Fruit fly (Drosophila melanogaster): Measurements from ENCODE around the gene Ets96B.

Gene Ets96B

dm6 chr3R:24813637-24814301, 25.9 kb downstream of the Ets96B start, which contains the start of the genes lili and CG34150 (continued):
- TF ChIP-seq CG2889 (GFP tag; IDR thresholded peaks at IDR 0.05) (0 out of 3 replicates have a peak, but pooled peaks have one; percentile 45), Optix (GFP tag; IDR thresholded peaks at IDR 0.05) (no peak), CG16779 (GFP tag; IDR thresholded peaks at IDR 0.05) (no peak), NC2β (GFP tag; optimal IDR thresholded peaks at IDR 0.05) (peak; percentile 62), hkb (optimal IDR thresholded peaks at IDR 0.05) (peak; percentile 19), hkb (GFP tag; IDR thresholded peaks at IDR 0.05) (peak; percentile 69), CG4617 (GFP tag; optimal IDR thresholded peaks at IDR 0.05; ENCODE audit: borderline replicate concordance) (peak; percentile 46), CG13775 (GFP tag; optimal IDR thresholded peaks at IDR 0.05) (peak; percentile 72), CG10654 (GFP tag; optimal IDR thresholded peaks at IDR 0.05) (peak; percentile 67), tap (tag; optimal IDR thresholded peaks at IDR 0.05) (no peak), CG17328 (GFP tag; IDR thresholded peaks at IDR 0.05) (peak; percentile 62), Hr51 (GFP tag; optimal IDR thresholded peaks at IDR 0.05) (peak; percentile 64 to 75), zf30C (GFP tag; optimal IDR thresholded peaks at IDR 0.05) (peak; percentile 22), CG30020 (tag; optimal IDR thresholded peaks at IDR 0.05) (peak; percentile 70), gcm (GFP tag; optimal IDR thresholded peaks at IDR 0.05) (peak; percentile 57), CG1603 (tag; optimal IDR thresholded peaks at IDR 0.05) (peak; percentile 3), dysf (GFP tag; IDR thresholded peaks at IDR 0.05) (peak; percentile 66), gfzf (GFP tag; optimal IDR thresholded peaks at IDR 0.05) (peak; percentile 35), Opbp (GFP tag; IDR thresholded peaks at IDR 0.05; ENCODE audit: partially characterized antibody) (peak; percentile 71; the same call in 2 of the 3 replicates), CG17912 (GFP tag; optimal IDR thresholded peaks at IDR 0.05) (no peak), Asciz (GFP tag; optimal IDR thresholded peaks at IDR 0.05) (peak; percentile 55), seq (GFP tag; IDR thresholded peaks at IDR 0.05) (peak; percentile 37; the same call in 1 of the 2 replicates), gem (tag; optimal IDR thresholded peaks at IDR 0.05) (peak; percentile 83), Med (GFP tag) (peak; percentile 96), CG11398 (GFP tag; optimal IDR thresholded peaks at IDR 0.05) (no peak), NFAT (GFP tag; IDR thresholded peaks at IDR 0.05) (peak; percentile 54; the same call in 1 of the 2 replicates), kay (GFP tag; optimal IDR thresholded peaks at IDR 0.05) (peak; percentile 63), btn (GFP tag; optimal IDR thresholded peaks at IDR 0.05) (no peak), CG9727 (GFP tag; optimal IDR thresholded peaks at IDR 0.05) (peak; percentile 72), CG11247 (GFP tag; IDR thresholded peaks at IDR 0.05) (no peak; the same call in none of the 2 replicates), CG15514 (GFP tag; optimal IDR thresholded peaks at IDR 0.05) (peak; percentile 79), wek (GFP tag; optimal IDR thresholded peaks at IDR 0.05) (peak; percentile 1), CG4282 (GFP tag; optimal IDR thresholded peaks at IDR 0.05) (no peak), her (GFP tag; optimal IDR thresholded peaks at IDR 0.05) (no peak), CG2120 (GFP tag; optimal IDR thresholded peaks at IDR 0.05) (peak; percentile 91), CG13123 (GFP tag; optimal IDR thresholded peaks at IDR 0.05) (peak; percentile 58), stwl (tag; optimal IDR thresholded peaks at IDR 0.05) (peak; percentile 75), crp (GFP tag; optimal IDR thresholded peaks at IDR 0.05) (peak; percentile 78 to 94), Hmr (GFP tag; optimal IDR thresholded peaks at IDR 0.05) (peak; percentile 58), vfl (GFP tag; optimal IDR thresholded peaks at IDR 0.05) (peak; percentile 73), CG17186 (GFP tag; optimal IDR thresholded peaks at IDR 0.05) (peak; percentile 19), grau (tag; optimal IDR thresholded peaks at IDR 0.05) (peak; percentile 75), CG32532 (GFP tag; IDR thresholded peaks at IDR 0.05) (peak; percentile 81), Dbx (GFP tag; IDR thresholded peaks at IDR 0.05) (peak; percentile 82), pzg (GFP tag; optimal IDR thresholded peaks at IDR 0.05) (peak; percentile 60), CG12104 (GFP tag; optimal IDR thresholded peaks at IDR 0.05) (peak; percentile 52), ewg (GFP tag; optimal IDR thresholded peaks at IDR 0.05) (peak; percentile 51), cato (GFP tag; optimal IDR thresholded peaks at IDR 0.05; ENCODE audit: borderline replicate concordance) (peak; percentile 34), CG18011 (GFP tag; optimal IDR thresholded peaks at IDR 0.05) (peak; percentile 53)
